Fruit fly (Drosophila melanogaster): Measurements from ENCODE around the gene Blimp-1.

Blimp-1 gene

DNA sequence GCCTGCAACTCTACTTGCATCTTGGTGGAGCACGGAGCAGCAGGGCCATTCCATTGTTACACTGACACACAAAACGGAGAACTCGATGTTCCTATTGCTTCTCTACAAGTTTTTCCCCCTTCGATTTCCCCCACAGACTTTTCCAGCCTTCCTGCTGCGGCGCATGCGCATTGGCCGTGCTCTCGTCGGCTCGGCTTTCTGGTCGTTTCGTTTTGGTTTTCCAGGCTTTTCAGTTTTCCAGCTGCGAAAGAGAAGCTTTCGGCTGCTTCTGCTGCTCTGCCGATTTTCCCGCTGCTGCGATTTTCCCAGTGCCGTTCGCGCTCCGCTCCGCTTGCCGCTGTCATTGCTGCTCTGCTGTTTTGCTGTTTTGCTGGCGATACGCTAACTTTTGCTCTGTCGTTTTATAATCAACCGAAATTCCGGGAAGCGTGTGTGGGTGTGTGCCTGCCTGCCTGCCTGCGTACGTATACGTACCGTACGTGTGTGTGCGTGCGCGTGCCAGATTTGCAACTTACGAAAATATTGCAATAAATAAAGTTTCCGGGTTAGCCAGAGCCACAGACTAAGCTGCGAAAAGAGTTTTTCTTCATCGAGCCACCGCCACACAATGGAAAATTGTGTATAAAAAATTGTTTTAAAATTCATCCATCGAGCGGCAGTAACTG lies 47.6 kb downstream of the Blimp-1 start:
- TF ChIP-seq Myc (optimal IDR thresholded peaks at IDR 0.05) (no peak), ttk (optimal IDR thresholded peaks at IDR 0.05) (no peak), h (optimal IDR thresholded peaks at IDR 0.05) (no peak), Sin3A (optimal IDR thresholded peaks at IDR 0.05) (no peak), psq (optimal IDR thresholded peaks at IDR 0.05) (no peak), insv (optimal IDR thresholded peaks at IDR 0.05) (no peak)

DNA sequence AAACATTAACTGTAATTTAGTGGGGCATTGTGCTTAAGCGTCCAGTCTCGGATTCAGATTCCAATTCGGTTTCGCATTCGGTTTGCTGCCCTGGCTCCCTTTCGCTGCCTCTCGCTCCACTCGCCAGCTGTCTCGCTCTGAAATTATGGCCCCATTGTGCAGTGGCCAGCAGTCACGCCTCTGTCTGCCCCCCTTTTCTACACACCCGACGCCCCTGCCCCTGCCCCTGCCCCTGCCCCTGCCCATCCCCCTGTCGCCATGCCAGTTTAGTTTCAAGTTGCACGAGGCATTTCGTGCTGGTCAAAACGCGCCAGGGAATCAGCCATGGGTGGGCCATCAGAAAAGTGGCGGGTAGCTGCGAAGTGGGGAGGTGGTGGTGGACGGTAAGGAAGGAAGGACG lies 55.5 kb downstream of the Blimp-1 start:
- no peak for TF ChIP-seq Myc (optimal IDR thresholded peaks at IDR 0.05)
- TF ChIP-seq Sin3A (optimal IDR thresholded peaks at IDR 0.05), result no peak
- no peak for TF ChIP-seq h (optimal IDR thresholded peaks at IDR 0.05)
- TF ChIP-seq psq (optimal IDR thresholded peaks at IDR 0.05), result no peak
- TF ChIP-seq ttk (optimal IDR thresholded peaks at IDR 0.05), result no peak
- no peak for TF ChIP-seq insv (optimal IDR thresholded peaks at IDR 0.05)

DNA sequence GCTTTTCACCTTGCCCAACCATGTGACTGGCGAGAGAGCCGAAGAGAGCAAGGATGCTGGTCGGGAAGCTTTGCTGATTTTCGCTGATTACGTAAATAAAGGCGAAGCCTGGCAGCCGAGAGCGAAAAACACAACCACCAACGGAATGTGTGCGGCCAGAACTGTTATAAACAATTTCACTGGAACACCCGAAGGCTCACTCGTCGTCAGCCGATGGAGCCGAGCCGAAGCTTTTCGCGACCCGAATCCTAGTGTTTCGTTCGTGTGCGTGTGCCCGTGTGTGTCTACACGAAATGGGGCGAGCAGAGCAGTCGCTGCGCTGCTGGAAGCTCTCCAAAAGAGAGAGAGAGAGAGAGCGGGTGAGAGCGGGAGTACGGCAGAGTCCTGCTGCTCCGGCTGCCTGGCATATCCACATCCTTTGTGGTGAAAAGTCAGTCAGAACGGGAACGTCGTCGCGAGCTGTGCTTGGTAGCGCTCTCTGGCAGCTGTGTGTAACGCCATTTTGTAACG lies 60.3 kb downstream of the Blimp-1 start:
- TF ChIP-seq Myc (optimal IDR thresholded peaks at IDR 0.05), result no peak
- TF ChIP-seq h (optimal IDR thresholded peaks at IDR 0.05), result no peak

All from Kc167 (cell line).